Fruit fly (Drosophila melanogaster) whole organism, larva: Measurements from ENCODE around the gene CG12590.

ENCODE experiments used
- noc ChIP-seq: fragments of 200-800 bp; sonication (Bioruptor generic); optimal IDR thresholded peaks from 3 replicates; lab custom pipeline; 2019; ENCODE audit warnings: missing biosample characterization, mild to moderate bottlenecking, missing genetic modification characterization, moderate library complexity

Gene CG12590

dm6 chr3R:5162213-5162612 is 2.8 kb downstream of the CG12590 start:
- TF ChIP-seq noc: no peak

dm6 chr3R:5171972-5172371 is 12.6 kb downstream of the CG12590 start:
- no peak for TF ChIP-seq noc

DNA sequence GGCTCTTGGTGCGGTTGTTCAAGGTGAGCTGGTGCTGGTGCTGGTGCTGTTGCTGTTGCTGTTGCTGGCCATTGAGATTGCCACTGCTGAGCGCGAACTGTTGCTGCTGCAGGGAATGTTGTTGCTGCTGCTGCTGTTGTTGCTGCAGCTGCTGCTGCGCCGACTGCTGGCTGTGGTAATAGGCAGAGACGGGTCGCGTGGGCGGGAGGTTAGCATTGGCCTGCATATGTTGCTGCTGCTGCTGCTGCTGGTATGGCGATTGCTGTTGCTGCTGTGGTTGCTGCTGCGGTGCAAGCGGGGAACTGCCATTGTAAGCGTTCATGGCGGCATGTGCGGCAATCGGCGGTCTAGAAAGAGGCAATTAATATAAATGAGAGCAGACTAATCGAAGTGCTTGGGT is 16.5 kb downstream of the CG12590 start:
- no peak for TF ChIP-seq noc

dm6 chr3R:5187806-5188205 is 28.4 kb downstream of the CG12590 start:
- TF ChIP-seq noc: no peak

- no peak for TF ChIP-seq noc
Observed at dm6 chr3R:5193271-5193670, 33.9 kb downstream of the CG12590 start.

- no peak for TF ChIP-seq noc
Observed at dm6 chr3R:5198302-5198701, 38.9 kb downstream of the CG12590 start.

dm6 chr3R:5199581-5199980 is 40.2 kb downstream of the CG12590 start:
- no peak for TF ChIP-seq noc

dm6 chr3R:5203796-5204195 is 44.4 kb downstream of the CG12590 start:
- no peak for TF ChIP-seq noc

- TF ChIP-seq noc: no peak
Observed at dm6 chr3R:5205319-5206033, 46.1 kb downstream of the CG12590 start.

dm6 chr3R:5207277-5208114 is 48.1 kb downstream of the CG12590 start:
- no peak for TF ChIP-seq noc

DNA sequence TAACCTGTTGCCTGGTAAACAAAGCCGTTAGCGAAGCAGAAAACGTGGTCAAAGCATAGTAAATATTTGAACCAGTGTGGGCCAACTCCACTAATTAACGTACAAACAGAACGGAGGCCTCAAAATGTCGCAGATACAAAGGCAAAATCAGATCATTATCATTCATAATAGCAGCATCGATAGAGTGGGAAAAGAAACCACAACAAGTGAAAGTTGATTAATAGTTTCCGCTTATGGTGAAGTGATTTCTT is 48.6 kb downstream of the CG12590 start:
- no peak for TF ChIP-seq noc

DNA sequence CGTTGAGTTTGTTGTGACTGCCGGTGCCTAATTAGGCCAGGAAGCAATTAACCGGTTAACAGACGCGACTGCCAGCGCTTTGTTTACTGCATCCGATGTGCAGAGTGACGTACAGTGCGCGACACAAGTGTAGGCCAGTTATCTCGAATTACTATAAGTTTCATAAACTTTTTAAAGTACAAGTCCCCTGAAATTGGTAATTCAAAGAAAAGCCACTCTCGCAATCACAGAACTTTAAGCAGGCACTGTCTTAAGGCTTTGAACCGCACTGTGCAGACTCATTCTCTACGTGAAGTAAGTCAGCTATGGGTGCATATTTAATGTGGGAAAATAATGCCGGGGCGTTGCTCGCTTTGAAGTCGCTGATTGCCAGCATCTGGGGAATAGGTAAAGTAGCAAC is 50.1 kb downstream of the CG12590 start:
- no peak for TF ChIP-seq noc
